Worm (Caenorhabditis elegans) whole organism, L3 larva: ENCODE measurements around the gene C04E6.7.
A peak's percentile ranks its signal among the peaks of the same experiment; 100 is the strongest.

Source experiments
- R02D3.7 ChIP-seq: fragments of 150-350 bp; optimal IDR thresholded peaks from 2 replicates; lab custom pipeline; 2014; ENCODE audit warnings: missing biosample characterization, missing genetic modification characterization
- ZK546.5 ChIP-seq: sonication (generic microtip); optimal IDR thresholded peaks from 2 replicates; lab custom pipeline; 2017; ENCODE audit warnings: missing biosample characterization, missing genetic modification characterization
- aly-2 ChIP-seq: fragments of 150-350 bp; optimal IDR thresholded peaks from 2 replicates; lab custom pipeline; 2014; ENCODE audit warnings: missing biosample characterization, missing genetic modification characterization
- ama-1 ChIP-seq: fragments of 150-350 bp; optimal IDR thresholded peaks from 2 replicates; lab custom pipeline; 2018
- ceh-16 ChIP-seq: sonication (generic microtip); optimal IDR thresholded peaks from 2 replicates; lab custom pipeline; 2017; ENCODE audit warnings: missing biosample characterization, missing genetic modification characterization
- ceh-28 ChIP-seq: fragments of 150-350 bp; optimal IDR thresholded peaks from 2 replicates; lab custom pipeline; 2014; ENCODE audit warnings: missing biosample characterization, missing genetic modification reagents, missing genetic modification characterization
- ceh-82 ChIP-seq: fragments of 150-350 bp; optimal IDR thresholded peaks from 2 replicates; lab custom pipeline; 2014; ENCODE audit warnings: missing biosample characterization, missing genetic modification characterization
- ceh-9 ChIP-seq: sonication (generic microtip); optimal IDR thresholded peaks from 2 replicates; lab custom pipeline; 2018; ENCODE audit warnings: missing biosample characterization, missing genetic modification characterization
- elt-1 ChIP-seq: fragments of 150-350 bp; optimal IDR thresholded peaks from 2 replicates; lab custom pipeline; 2014; ENCODE audit warnings: missing biosample characterization, missing genetic modification characterization
- elt-2 ChIP-seq: sonication (generic microtip); optimal IDR thresholded peaks from 2 replicates; lab custom pipeline; 2016; ENCODE audit warnings: missing genetic modification reagents, mild to moderate bottlenecking, missing genetic modification characterization, missing compliant biosample characterization
- elt-3 ChIP-seq, 3 experiments: fragments of 150-350 bp in 1 of 3; sonication (generic microtip) in 2 of 3; optimal IDR thresholded peaks; 2 replicates in 2 of 3; 4 replicates in 1 of 3; lab custom pipeline; 2014 to 2017; ENCODE audit warnings: missing biosample characterization in 3 of 3, missing genetic modification characterization in 3 of 3
- fkh-2 ChIP-seq: fragments of 150-350 bp; optimal IDR thresholded peaks from 2 replicates; lab custom pipeline; 2014; ENCODE audit warnings: missing biosample characterization, missing genetic modification reagents, missing genetic modification characterization
- fos-1 ChIP-seq: fragments of 150-350 bp; optimal IDR thresholded peaks from 2 replicates; lab custom pipeline; 2014; ENCODE audit warnings: missing biosample characterization, missing genetic modification characterization
- hmg-11 ChIP-seq: sonication (generic microtip); optimal IDR thresholded peaks from 2 replicates; lab custom pipeline; 2016; ENCODE audit warnings: missing genetic modification characterization, missing compliant biosample characterization
- jun-1 ChIP-seq: fragments of 150-350 bp; optimal IDR thresholded peaks from 2 replicates; lab custom pipeline; 2014; ENCODE audit warnings: missing biosample characterization, missing genetic modification reagents, missing genetic modification characterization
- lin-15B ChIP-seq: fragments of 150-350 bp; optimal IDR thresholded peaks from 2 replicates; lab custom pipeline; 2014; ENCODE audit warnings: missing biosample characterization, missing genetic modification characterization
- lin-39 ChIP-seq: fragments of 150-350 bp; optimal IDR thresholded peaks from 2 replicates; lab custom pipeline; 2018; ENCODE audit warnings: missing biosample characterization, missing genetic modification reagents, missing genetic modification characterization
- mdl-1 ChIP-seq: fragments of 150-350 bp; optimal IDR thresholded peaks from 2 replicates; lab custom pipeline; 2014; ENCODE audit warnings: missing biosample characterization, missing genetic modification characterization
- mml-1 ChIP-seq: fragments of 150-350 bp; sonication (generic microtip); optimal IDR thresholded peaks from 3 replicates; lab custom pipeline; 2014; ENCODE audit warnings: missing biosample characterization, missing genetic modification characterization
- nfya-1 ChIP-seq: sonication (generic microtip); optimal IDR thresholded peaks from 2 replicates; lab custom pipeline; 2017; ENCODE audit warnings: missing genetic modification characterization, mild to moderate bottlenecking, missing compliant biosample characterization, antibody characterized with exemption, moderate library complexity; ENCODE audit not compliant: insufficient read depth
- nhr-12 ChIP-seq: fragments of 150-350 bp; optimal IDR thresholded peaks from 2 replicates; lab custom pipeline; 2014; ENCODE audit warnings: missing biosample characterization, missing genetic modification characterization
- nhr-23 ChIP-seq: fragments of 150-350 bp; optimal IDR thresholded peaks from 2 replicates; lab custom pipeline; 2014; ENCODE audit warnings: missing biosample characterization, missing genetic modification reagents, missing genetic modification characterization
- nhr-43 ChIP-seq: sonication (generic microtip); optimal IDR thresholded peaks from 2 replicates; lab custom pipeline; 2016; ENCODE audit warnings: mild to moderate bottlenecking, missing genetic modification characterization, missing compliant biosample characterization; ENCODE audit not compliant: poor library complexity, severe bottlenecking
- nhr-67 ChIP-seq: fragments of 150-350 bp; optimal IDR thresholded peaks from 2 replicates; lab custom pipeline; 2014; ENCODE audit warnings: missing biosample characterization, missing genetic modification characterization
- nhr-76 ChIP-seq: fragments of 150-350 bp; sonication (generic microtip); optimal IDR thresholded peaks from 5 replicates; lab custom pipeline; 2014; ENCODE audit warnings: missing biosample characterization, missing genetic modification characterization
- nhr-77 ChIP-seq: fragments of 150-350 bp; optimal IDR thresholded peaks from 2 replicates; lab custom pipeline; 2014; ENCODE audit warnings: missing biosample characterization, missing genetic modification characterization
- pha-4 ChIP-seq: fragments of 150-350 bp; optimal IDR thresholded peaks from 2 replicates; lab custom pipeline; 2014; ENCODE audit warnings: missing biosample characterization, missing genetic modification reagents, missing genetic modification characterization
- pqm-1 ChIP-seq: fragments of 150-350 bp; optimal IDR thresholded peaks from 2 replicates; lab custom pipeline; 2017; ENCODE audit warnings: missing biosample characterization, missing genetic modification characterization, inconsistent platforms
- sea-2 ChIP-seq: fragments of 150-350 bp; sonication (generic microtip); optimal IDR thresholded peaks from 4 replicates; lab custom pipeline; 2014; ENCODE audit warnings: missing biosample characterization, missing genetic modification reagents, missing genetic modification characterization
- snpc-4 ChIP-seq: fragments of 150-350 bp; optimal IDR thresholded peaks from 2 replicates; lab custom pipeline; 2014; ENCODE audit warnings: missing biosample characterization, missing genetic modification characterization
- tbx-2 ChIP-seq: sonication (generic microtip); optimal IDR thresholded peaks from 2 replicates; lab custom pipeline; 2016; ENCODE audit warnings: mild to moderate bottlenecking, missing genetic modification characterization, missing compliant biosample characterization
- unc-39 ChIP-seq: sonication (generic microtip); optimal IDR thresholded peaks from 4 replicates; lab custom pipeline; 2017; ENCODE audit warnings: missing biosample characterization, missing genetic modification characterization
- zag-1 ChIP-seq: fragments of 150-350 bp; optimal IDR thresholded peaks from 2 replicates; lab custom pipeline; 2014; ENCODE audit warnings: missing biosample characterization, missing genetic modification characterization
- ztf-11 ChIP-seq: fragments of 150-350 bp; optimal IDR thresholded peaks from 2 replicates; lab custom pipeline; 2014; ENCODE audit warnings: missing biosample characterization, missing genetic modification characterization
- ztf-4 ChIP-seq: fragments of 150-350 bp; optimal IDR thresholded peaks from 2 replicates; lab custom pipeline; 2014; ENCODE audit warnings: missing biosample characterization, missing genetic modification characterization

The C04E6.7 gene

ce11 chrV:5936691-5937090 is 43.6 kb downstream of the C04E6.7 start, which contains the start of the genes M03F8.5 and M03F8.7:
M03F8.5 (minus strand) TSS chrV:5936791.
M03F8.7 (plus strand) TSS chrV:5936939.
- no peak for TF ChIP-seq elt-3 (tag; optimal IDR thresholded peaks at IDR 0.05; lab: Kevin White, UChicago)
- TF ChIP-seq pqm-1 (tag; lab: Kevin White, UChicago) = no peak
- no peak for TF ChIP-seq ceh-9 (tag; lab: Kevin White, UChicago)
- TF ChIP-seq elt-2 = no peak
- TF ChIP-seq mdl-1 = no peak
- TF ChIP-seq mml-1 (tag; lab: Kevin White, UChicago) = no peak
- TF ChIP-seq ceh-82 = no peak

- TF ChIP-seq jun-1 (tag; lab: Kevin White, UChicago) (peak; percentile 7), ztf-11 (tag; lab: Kevin White, UChicago) (no peak), nfya-1 (peak; percentile 52), elt-3 (tag; optimal IDR thresholded peaks at IDR 0.05; lab: Kevin White, UChicago) (no peak), pqm-1 (tag; lab: Kevin White, UChicago) (no peak), ceh-16 (tag; lab: Kevin White, UChicago) (no peak), ceh-9 (tag; lab: Kevin White, UChicago) (no peak), nhr-23 (tag; lab: Kevin White, UChicago) (no peak), sea-2 (no peak), elt-1 (tag; lab: Kevin White, UChicago) (no peak), nhr-76 (tag; lab: Kevin White, UChicago) (no peak), ZK546.5 (tag; lab: Kevin White, UChicago) (no peak), fkh-2 (tag; lab: Kevin White, UChicago) (no peak), lin-39 (tag; lab: Kevin White, UChicago) (no peak), unc-39 (no peak), mml-1 (tag; lab: Kevin White, UChicago) (no peak), R02D3.7 (peak; percentile 83), aly-2 (tag; lab: Kevin White, UChicago) (no peak), nhr-43 (tag; lab: Kevin White, UChicago) (no peak), ztf-4 (tag; lab: Kevin White, UChicago) (no peak), lin-15B (tag; lab: Kevin White, UChicago) (peak; percentile 41), nhr-67 (tag; lab: Kevin White, UChicago) (no peak), pha-4 (tag; lab: Kevin White, UChicago) (peak; percentile 63), hmg-11 (tag; lab: Kevin White, UChicago) (peak; percentile 69), ama-1 (no peak)
Observed at ce11 chrV:5939503-5940072, 46.5 kb downstream of the C04E6.7 start, which contains the start of gene syf-3. syf-3 (plus strand) TSS chrV:5940022.

ce11 chrV:5943167-5943566 is 50.1 kb downstream of the C04E6.7 start, which contains the start of gene pst-1:
pst-1 (plus strand) TSS chrV:5943467.
- TF ChIP-seq R02D3.7 (no peak), nhr-12 (no peak), fos-1 (tag; lab: Kevin White, UChicago) (no peak), hmg-11 (tag; lab: Kevin White, UChicago) (no peak), aly-2 (tag; lab: Kevin White, UChicago) (no peak), pqm-1 (tag; lab: Kevin White, UChicago) (no peak), nhr-43 (tag; lab: Kevin White, UChicago) (no peak), ceh-16 (tag; lab: Kevin White, UChicago) (no peak), unc-39 (no peak), pha-4 (tag; lab: Kevin White, UChicago) (no peak), snpc-4 (tag; lab: Kevin White, UChicago) (no peak), nhr-77 (tag; lab: Kevin White, UChicago) (no peak), zag-1 (no peak), tbx-2 (tag; lab: Kevin White, UChicago) (no peak), nfya-1 (no peak), ceh-28 (no peak), lin-39 (tag; lab: Kevin White, UChicago) (no peak), ceh-82 (no peak), mml-1 (tag; lab: Kevin White, UChicago) (no peak), elt-3 (tag; optimal IDR thresholded peaks at IDR 0.05; lab: Kevin White, UChicago) (no peak)
- TF ChIP-seq, all 47 proteins: peak for 0
